Fruit fly (Drosophila melanogaster): ENCODE measurements around the gene Reps.

The Reps gene

DNA sequence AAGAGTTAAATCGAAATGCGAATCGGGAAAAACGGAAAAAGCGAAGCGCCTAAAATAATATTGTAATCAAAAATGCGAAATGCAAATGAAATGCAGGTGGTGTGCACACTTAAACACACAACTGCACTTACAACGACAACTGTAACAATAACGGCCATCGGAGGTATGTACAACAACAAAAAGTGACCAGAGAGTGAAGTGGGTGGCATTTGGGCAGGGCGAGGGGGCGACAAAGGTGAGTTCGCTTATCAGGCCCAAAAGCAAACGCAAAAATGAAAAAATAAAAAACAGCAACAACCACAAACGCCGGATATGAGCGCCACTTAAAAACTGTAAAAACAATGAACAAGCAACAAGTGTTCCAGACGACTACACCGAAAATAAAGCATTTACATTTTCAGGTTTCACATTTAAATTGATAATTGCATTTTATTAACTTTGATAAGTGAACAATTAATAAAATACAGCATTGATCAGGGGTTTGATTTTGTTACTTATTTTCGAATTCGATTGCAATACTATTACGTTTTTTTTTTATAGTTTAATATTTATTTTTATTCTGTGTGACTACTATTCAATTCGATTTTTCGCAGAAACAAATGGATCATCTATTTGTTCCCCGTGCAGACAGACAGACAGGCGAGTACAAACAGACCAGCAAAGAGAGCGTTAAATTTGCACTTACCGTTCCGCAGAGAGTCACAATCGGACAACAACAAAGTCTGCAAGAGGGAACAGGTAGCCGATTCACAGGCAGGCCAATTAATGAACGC is 41.2 kb downstream of the Reps start (continued):
- TF ChIP-seq eve (GFP tag; optimal IDR thresholded peaks at IDR 0.05) (no peak), gce (GFP tag; IDR thresholded peaks at IDR 0.05) (no peak), CG17385 (GFP tag; optimal IDR thresholded peaks at IDR 0.05) (peak; percentile 5), gt (GFP tag; IDR thresholded peaks at IDR 0.05) (no peak), stwl (tag; optimal IDR thresholded peaks at IDR 0.05) (no peak), Ptx1 (GFP tag; IDR thresholded peaks at IDR 0.05) (peak; percentile 58), CG12659 (GFP tag; optimal IDR thresholded peaks at IDR 0.05) (peak; percentile 21), exex (tag; optimal IDR thresholded peaks at IDR 0.05) (peak; percentile 10), row (GFP tag; IDR thresholded peaks at IDR 0.05) (peak; percentile 68), gem (tag; optimal IDR thresholded peaks at IDR 0.05) (peak; percentile 67), kah (GFP tag; optimal IDR thresholded peaks at IDR 0.05) (peak; percentile 2), E2f1 (GFP tag; IDR thresholded peaks at IDR 0.05) (peak; percentile 26; the same call in 1 of the 2 replicates), Dp (GFP tag; optimal IDR thresholded peaks at IDR 0.05) (no peak), stc (GFP tag; IDR thresholded peaks at IDR 0.05) (no peak), Atf6 (GFP tag; IDR thresholded peaks at IDR 0.05) (peak; percentile 67), Oli (tag; optimal IDR thresholded peaks at IDR 0.05) (peak; percentile 18), bbx (GFP tag; IDR thresholded peaks at IDR 0.05; ENCODE audit: partially characterized antibody) (no peak), HHEX (GFP tag; optimal IDR thresholded peaks at IDR 0.05) (peak; percentile 54), Dbx (GFP tag; IDR thresholded peaks at IDR 0.05) (peak; percentile 65; the same call in 2 of the 3 replicates), CG13775 (GFP tag; optimal IDR thresholded peaks at IDR 0.05) (peak; percentile 41), dan (GFP tag; IDR thresholded peaks at IDR 0.05) (no peak), jumu (GFP tag; optimal IDR thresholded peaks at IDR 0.05) (no peak), CG13123 (GFP tag; optimal IDR thresholded peaks at IDR 0.05) (no peak), caup (GFP tag; optimal IDR thresholded peaks at IDR 0.05; ENCODE audit: severe bottlenecking) (peak; percentile 47), D (optimal IDR thresholded peaks at IDR 0.05) (no peak), D (GFP tag; optimal IDR thresholded peaks at IDR 0.05) (no peak), CG14014 (GFP tag; IDR thresholded peaks at IDR 0.05) (no peak), CG8924 (tag; optimal IDR thresholded peaks at IDR 0.05) (peak; percentile 27), cg (GFP tag; optimal IDR thresholded peaks at IDR 0.05) (no peak), CG4282 (GFP tag; optimal IDR thresholded peaks at IDR 0.05) (no peak), Sox100B (GFP tag; optimal IDR thresholded peaks at IDR 0.05) (no peak), ham (GFP tag; IDR thresholded peaks at IDR 0.05) (no peak), HmgZ (tag; optimal IDR thresholded peaks at IDR 0.05) (no peak), NfI (GFP tag; optimal IDR thresholded peaks at IDR 0.05) (peak; percentile 38), Poxn (GFP tag; IDR thresholded peaks at IDR 0.05) (peak; percentile 59), sug (tag; optimal IDR thresholded peaks at IDR 0.05) (peak; percentile 18), Sox102F (GFP tag; optimal IDR thresholded peaks at IDR 0.05) (peak; percentile 25), CG8089 (GFP tag; optimal IDR thresholded peaks at IDR 0.05) (no peak), lilli (GFP tag; optimal IDR thresholded peaks at IDR 0.05) (peak; percentile 49), sim (GFP tag; IDR thresholded peaks at IDR 0.05) (no peak), phol (tag; optimal IDR thresholded peaks at IDR 0.05) (peak; percentile 9), run (tag; optimal IDR thresholded peaks at IDR 0.05) (no peak), amos (GFP tag; IDR thresholded peaks at IDR 0.05; ENCODE audit: partially characterized antibody) (no peak), CG12391 (tag; optimal IDR thresholded peaks at IDR 0.05) (peak; percentile 11), zf30C (GFP tag; optimal IDR thresholded peaks at IDR 0.05) (peak; percentile 39), unpg (GFP tag; optimal IDR thresholded peaks at IDR 0.05) (peak; percentile 33), CoRest (tag; optimal IDR thresholded peaks at IDR 0.05) (peak; percentile 58), lab (GFP tag; optimal IDR thresholded peaks at IDR 0.05) (peak; percentile 65), CG16815 (GFP tag; optimal IDR thresholded peaks at IDR 0.05) (peak; percentile 1)

Measured in whole organism, embryonic.